Fruit fly (Drosophila melanogaster) whole organism, embryonic: ENCODE results near the gene term.

Experiments used
- Ada2b ChIP-seq: fragments of 200-800 bp; sonication (Bioruptor generic); IDR thresholded peaks from 2 replicates; pipeline ENCODE4 v1.3.6; 2022; ENCODE audit warnings: missing biosample characterization, missing genetic modification characterization
- Adf1 ChIP-seq: fragments of 200-800 bp; sonication (Bioruptor generic); IDR thresholded peaks from 2 replicates; pipeline ENCODE4 v1.3.6; 2022; ENCODE audit warnings: missing biosample characterization, missing genetic modification characterization
- CG1024 ChIP-seq: fragments of 200-800 bp; sonication (Bioruptor generic); IDR thresholded peaks from 2 replicates; pipeline ENCODE4 v1.3.6; 2022; ENCODE audit warnings: missing biosample characterization, missing genetic modification characterization
- CG10431 ChIP-seq: fragments of 200-800 bp; sonication (Bioruptor generic); optimal IDR thresholded peaks from 3 replicates; lab custom pipeline; 2018; ENCODE audit warnings: missing biosample characterization, mild to moderate bottlenecking, missing genetic modification characterization
- CG10462 ChIP-seq: fragments of 200-800 bp; sonication (Bioruptor generic); optimal IDR thresholded peaks from 2 replicates; lab custom pipeline; 2016; ENCODE audit warnings: missing biosample characterization, missing genetic modification characterization
- CG11398 ChIP-seq: fragments of 200-800 bp; sonication (Bioruptor generic); optimal IDR thresholded peaks from 2 replicates; lab custom pipeline; 2016; ENCODE audit warnings: missing biosample characterization, missing genetic modification characterization
- CG12769 ChIP-seq: fragments of 200-800 bp; sonication (Bioruptor generic); optimal IDR thresholded peaks from 2 replicates; lab custom pipeline; 2019; ENCODE audit warnings: missing biosample characterization, mild to moderate bottlenecking, missing genetic modification characterization, moderate library complexity
- CG14014 ChIP-seq: fragments of 200-800 bp; sonication (Bioruptor generic); IDR thresholded peaks from 2 replicates; pipeline ENCODE4 v1.3.6; 2022; ENCODE audit warnings: missing biosample characterization, missing genetic modification characterization
- CG14860 ChIP-seq: fragments of 200-800 bp; sonication (Bioruptor generic); IDR thresholded peaks from 3 replicates; pipeline ENCODE4 v1.3.6; 2022; ENCODE audit warnings: missing biosample characterization, missing genetic modification characterization; ENCODE audit not compliant: partially characterized antibody
- CG15479 ChIP-seq: fragments of 200-800 bp; sonication (Bioruptor generic); optimal IDR thresholded peaks from 3 replicates; lab custom pipeline; 2019; ENCODE audit warnings: missing biosample characterization, mild to moderate bottlenecking, missing genetic modification characterization, moderate library complexity
- CG1603 ChIP-seq: fragments of 200-800 bp; sonication (Bioruptor generic); optimal IDR thresholded peaks from 2 replicates; lab custom pipeline; 2019; ENCODE audit warnings: missing biosample characterization, mild to moderate bottlenecking, missing genetic modification characterization, moderate library complexity
- CG18619 ChIP-seq: fragments of 200-800 bp; sonication (Bioruptor generic); optimal IDR thresholded peaks from 3 replicates; lab custom pipeline; 2017; ENCODE audit warnings: missing biosample characterization, mild to moderate bottlenecking, missing genetic modification characterization
- CG2712 ChIP-seq: fragments of 200-800 bp; optimal IDR thresholded peaks from 3 replicates; lab custom pipeline; 2019; ENCODE audit warnings: missing biosample characterization, mild to moderate bottlenecking, missing genetic modification characterization, moderate library complexity
- CG3065 ChIP-seq: fragments of 200-800 bp; sonication (Bioruptor generic); optimal IDR thresholded peaks from 2 replicates; lab custom pipeline; 2016; ENCODE audit warnings: missing biosample characterization, missing genetic modification characterization
- CG42726 ChIP-seq: fragments of 200-800 bp; sonication (Bioruptor generic); IDR thresholded peaks from 2 replicates; pipeline ENCODE4 v1.3.6; 2022; ENCODE audit warnings: missing biosample characterization, missing genetic modification characterization; ENCODE audit not compliant: partially characterized antibody
- CG4424 ChIP-seq: fragments of 200-800 bp; sonication (Bioruptor generic); optimal IDR thresholded peaks from 3 replicates; lab custom pipeline; 2016; ENCODE audit warnings: missing biosample characterization, missing genetic modification characterization
- CG4730 ChIP-seq: fragments of 200-800 bp; sonication (Bioruptor generic); IDR thresholded peaks from 2 replicates; pipeline ENCODE4 v1.3.6; 2022; ENCODE audit warnings: missing biosample characterization, missing genetic modification characterization
- CG6175 ChIP-seq: fragments of 200-800 bp; sonication (Bioruptor generic); IDR thresholded peaks from 3 replicates; pipeline ENCODE4 v1.3.6; 2022; ENCODE audit warnings: missing biosample characterization, missing genetic modification characterization
- CG6791 ChIP-seq: fragments of 200-800 bp; sonication (Bioruptor generic); IDR thresholded peaks from 3 replicates; pipeline ENCODE4 v1.3.6; 2022; ENCODE audit warnings: missing biosample characterization, missing genetic modification characterization; ENCODE audit not compliant: partially characterized antibody
- CG8478 ChIP-seq: fragments of >200 bp; optimal IDR thresholded peaks from 2 replicates; lab custom pipeline; 2018
- CG9817 ChIP-seq: fragments of 200-800 bp; sonication (Bioruptor generic); optimal IDR thresholded peaks from 2 replicates; lab custom pipeline; 2018; ENCODE audit warnings: missing biosample characterization, mild to moderate bottlenecking, missing genetic modification characterization, moderate library complexity
- CTCF ChIP-seq: fragments of 200-800 bp; sonication (Bioruptor generic); optimal IDR thresholded peaks from 2 replicates; lab custom pipeline; 2017; ENCODE audit warnings: missing biosample characterization, mild to moderate bottlenecking, missing genetic modification characterization, moderate library complexity
- D ChIP-seq, 2 experiments: fragments of 200-800 bp in 1 of 2; fragments of >200 bp in 1 of 2; sonication (Bioruptor generic) in 1 of 2; optimal IDR thresholded peaks; 2 replicates in 1 of 2; 3 replicates in 1 of 2; lab custom pipeline; 2017; ENCODE audit warnings: mild to moderate bottlenecking in 1 of 2, missing biosample characterization in 1 of 2, missing genetic modification characterization in 1 of 2, missing genetic modification reagents in 1 of 2
- D19A ChIP-seq: fragments of 200-800 bp; optimal IDR thresholded peaks from 3 replicates; lab custom pipeline; 2019; ENCODE audit warnings: missing biosample characterization, mild to moderate bottlenecking, missing genetic modification characterization, moderate library complexity
- Doc3 ChIP-seq: fragments of 200-800 bp; sonication (Bioruptor generic); IDR thresholded peaks from 3 replicates; pipeline ENCODE4 v1.3.6; 2022; ENCODE audit warnings: missing biosample characterization, missing genetic modification characterization; ENCODE audit not compliant: partially characterized antibody
- Drgx ChIP-seq: fragments of 200-800 bp; sonication (Bioruptor generic); IDR thresholded peaks from 2 replicates; pipeline ENCODE4 v1.3.6; 2022; ENCODE audit warnings: missing biosample characterization, missing genetic modification characterization
- GATAe ChIP-seq: fragments of 200-800 bp; sonication (Bioruptor generic); conservative IDR thresholded peaks from 2 replicates; pipeline ENCODE4 v1.3.6; 2022; ENCODE audit warnings: missing biosample characterization, missing genetic modification characterization
- Hmx ChIP-seq: fragments of 200-800 bp; sonication (Bioruptor generic); optimal IDR thresholded peaks from 2 replicates; lab custom pipeline; 2016; ENCODE audit warnings: missing biosample characterization, missing genetic modification characterization
- Hr39 ChIP-seq: fragments of >200 bp; optimal IDR thresholded peaks from 2 replicates; lab custom pipeline; 2017
- Hr78 ChIP-seq, 2 experiments: fragments of 200-800 bp in 1 of 2; fragments of >200 bp in 1 of 2; sonication (Bioruptor generic) in 1 of 2; optimal IDR thresholded peaks; 2 replicates each; lab custom pipeline; 2017 to 2019; ENCODE audit warnings: missing biosample characterization in 2 of 2, missing genetic modification characterization in 2 of 2, mild to moderate bottlenecking in 1 of 2, moderate library complexity in 1 of 2
- Med ChIP-seq: fragments of 200-800 bp; sonication (Bioruptor generic); peaks from one replicate; lab custom pipeline; 2016; ENCODE audit warnings: missing biosample characterization, missing genetic modification characterization, mild to moderate bottlenecking, inconsistent platforms, moderate library complexity
- Pdp1 ChIP-seq, 2 experiments: fragments of 200-800 bp; sonication (Bioruptor generic); optimal IDR thresholded peaks; 3 replicates each; lab custom pipeline; 2016; ENCODE audit warnings: missing biosample characterization in 2 of 2, missing genetic modification characterization in 2 of 2, mild to moderate bottlenecking in 1 of 2, moderate library complexity in 1 of 2
- Side ChIP-seq: fragments of 200-800 bp; sonication (Bioruptor generic); optimal IDR thresholded peaks from 2 replicates; lab custom pipeline; 2016; ENCODE audit warnings: missing biosample characterization, missing genetic modification characterization
- abd-A ChIP-seq: fragments of 200-800 bp; sonication (Bioruptor generic); optimal IDR thresholded peaks from 3 replicates; lab custom pipeline; 2019; ENCODE audit warnings: missing biosample characterization, mild to moderate bottlenecking, missing genetic modification characterization, moderate library complexity
- chinmo ChIP-seq: fragments of 200-800 bp; sonication (Bioruptor generic); IDR thresholded peaks from 4 replicates; pipeline ENCODE4 v1.3.6; 2022; ENCODE audit warnings: missing biosample characterization, missing genetic modification characterization; ENCODE audit not compliant: partially characterized antibody
- crol ChIP-seq: fragments of 200-800 bp; sonication (Bioruptor generic); IDR thresholded peaks from 2 replicates; pipeline ENCODE4 v1.3.6; 2022; ENCODE audit warnings: missing biosample characterization, missing genetic modification characterization
- dysf ChIP-seq: fragments of 200-800 bp; sonication (Bioruptor generic); IDR thresholded peaks from 3 replicates; pipeline ENCODE4 v1.3.6; 2022; ENCODE audit warnings: missing biosample characterization, missing genetic modification characterization
- exex ChIP-seq: fragments of 200-800 bp; sonication (Bioruptor generic); optimal IDR thresholded peaks from 4 replicates; lab custom pipeline; 2018; ENCODE audit warnings: missing biosample characterization, mild to moderate bottlenecking, missing genetic modification characterization, moderate library complexity
- fu2 ChIP-seq: fragments of 200-800 bp; sonication (Bioruptor generic); optimal IDR thresholded peaks from 2 replicates; lab custom pipeline; 2016; ENCODE audit warnings: missing biosample characterization, missing genetic modification characterization
- jing ChIP-seq: fragments of 200-800 bp; sonication (Bioruptor generic); optimal IDR thresholded peaks from 2 replicates; lab custom pipeline; 2018; ENCODE audit warnings: missing biosample characterization, mild to moderate bottlenecking, missing genetic modification characterization
- kay ChIP-seq: fragments of 200-800 bp; sonication (Bioruptor generic); optimal IDR thresholded peaks from 2 replicates; lab custom pipeline; 2016; ENCODE audit warnings: missing biosample characterization, missing genetic modification characterization
- lola ChIP-seq, 3 experiments: fragments of >200 bp in 2 of 3; fragments of 200-800 bp in 1 of 3; sonication (Bioruptor generic) in 1 of 3; optimal IDR thresholded peaks; 2 replicates each; lab custom pipeline; 2017 to 2019; ENCODE audit warnings: missing biosample characterization in 3 of 3, missing genetic modification characterization in 3 of 3, mild to moderate bottlenecking in 1 of 3, moderate library complexity in 1 of 3
- lov ChIP-seq, 2 experiments: fragments of 200-800 bp in 1 of 2; fragments of >200 bp in 1 of 2; sonication (Bioruptor generic) in 1 of 2; IDR thresholded peaks in 1 of 2; optimal IDR thresholded peaks in 1 of 2; 2 replicates in 1 of 2; 3 replicates in 1 of 2; pipeline versions ENCODE4 v1.3.6 to Lab custom; 2017 to 2022; ENCODE audit warnings: missing biosample characterization in 1 of 2, missing genetic modification characterization in 1 of 2
- luna ChIP-seq: fragments of 200-800 bp; sonication (Bioruptor generic); optimal IDR thresholded peaks from 2 replicates; lab custom pipeline; 2016; ENCODE audit warnings: missing biosample characterization, missing genetic modification characterization
- onecut ChIP-seq: fragments of 200-800 bp; sonication (Bioruptor generic); IDR thresholded peaks from 2 replicates; pipeline ENCODE4 v1.3.6; 2022; ENCODE audit warnings: missing biosample characterization, missing genetic modification characterization
- pros ChIP-seq: fragments of 200-800 bp; sonication (Bioruptor generic); optimal IDR thresholded peaks from 3 replicates; lab custom pipeline; 2019; ENCODE audit warnings: missing biosample characterization, mild to moderate bottlenecking, missing genetic modification characterization, moderate library complexity
- rib ChIP-seq: fragments of 200-800 bp; sonication (Bioruptor generic); IDR thresholded peaks from 2 replicates; pipeline ENCODE4 v1.3.6; 2022; ENCODE audit warnings: missing biosample characterization, missing genetic modification characterization
- scrt ChIP-seq: fragments of 200-800 bp; sonication (Bioruptor generic); optimal IDR thresholded peaks from 2 replicates; lab custom pipeline; 2018; ENCODE audit warnings: missing biosample characterization, mild to moderate bottlenecking, missing genetic modification characterization, moderate library complexity
- vfl ChIP-seq: fragments of 200-800 bp; sonication (Bioruptor generic); optimal IDR thresholded peaks from 2 replicates; lab custom pipeline; 2016; ENCODE audit warnings: missing biosample characterization, missing genetic modification characterization
- vvl ChIP-seq: fragments of 200-800 bp; sonication (Bioruptor generic); IDR thresholded peaks from 2 replicates; pipeline ENCODE4 v1.3.6; 2022; ENCODE audit warnings: missing biosample characterization, missing genetic modification characterization
- zen2 ChIP-seq: fragments of 200-800 bp; sonication (Bioruptor generic); IDR thresholded peaks from 3 replicates; pipeline ENCODE4 v1.3.6; 2022; ENCODE audit warnings: missing biosample characterization, missing genetic modification characterization; ENCODE audit not compliant: partially characterized antibody

The term gene

DNA sequence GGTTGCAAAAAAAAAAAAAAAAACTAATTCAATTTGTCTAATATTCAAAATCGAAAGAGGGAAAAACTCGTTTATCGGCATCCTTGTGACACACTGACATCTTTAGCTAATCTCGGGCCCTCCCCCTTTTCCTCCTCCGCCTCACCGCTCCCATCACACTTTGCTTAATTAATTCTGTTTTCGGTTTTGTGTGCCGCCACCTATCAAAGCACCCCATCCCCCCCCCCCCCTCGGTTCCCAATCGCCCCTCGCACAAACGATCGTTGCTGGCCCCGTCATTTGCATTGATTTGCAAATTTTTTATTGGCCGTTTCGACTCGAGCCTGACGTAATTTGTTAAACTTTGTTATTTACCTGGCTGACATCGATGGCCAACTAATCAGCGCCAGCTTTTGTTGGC is 34.9 kb upstream of the term start:
- TF ChIP-seq CG12769 (tag; lab: Kevin White, UChicago) (peak; percentile 60), zen2 (GFP tag; lab: Robert Waterston, UW) (no peak), rib (GFP tag; lab: Robert Waterston, UW) (peak; percentile 65; the same call in 1 of the 2 replicates), CG15479 (no peak), lola (GFP tag; optimal IDR thresholded peaks at IDR 0.05; lab: Kevin White, UChicago) (no peak), onecut (GFP tag; lab: Robert Waterston, UW) (no peak), CG3065 (GFP tag; lab: Kevin White, UChicago) (no peak), Doc3 (no peak), GATAe (no peak), CG6791 (no peak), vfl (no peak), Ada2b (GFP tag; lab: Robert Waterston, UW) (no peak), Hmx (GFP tag; lab: Kevin White, UChicago) (no peak), D (optimal IDR thresholded peaks at IDR 0.05; lab: Kevin White, UChicago) (no peak), D (GFP tag; optimal IDR thresholded peaks at IDR 0.05; lab: Kevin White, UChicago) (no peak), CG14014 (GFP tag; lab: Robert Waterston, UW) (no peak), CG1603 (no peak), Adf1 (no peak), chinmo (GFP tag; lab: Robert Waterston, UW) (peak; percentile 66; the same call in 1 of the 4 replicates), vvl (GFP tag; lab: Robert Waterston, UW) (peak; percentile 82), CG1024 (GFP tag; lab: Robert Waterston, UW) (no peak), CG4730 (GFP tag; lab: Robert Waterston, UW) (no peak), fu2 (GFP tag; lab: Kevin White, UChicago) (no peak), CG10431 (GFP tag; lab: Kevin White, UChicago) (no peak), abd-A (tag; lab: Kevin White, UChicago) (peak; percentile 9), CG11398 (GFP tag; lab: Kevin White, UChicago) (no peak), jing (GFP tag; lab: Kevin White, UChicago) (no peak), CG10462 (GFP tag; lab: Kevin White, UChicago) (no peak), Side (GFP tag; lab: Kevin White, UChicago) (no peak), CG2712 (tag; lab: Kevin White, UChicago) (no peak), CG14860 (no peak), CTCF (no peak), CG8478 (lab: Kevin White, UChicago) (no peak), CG4424 (GFP tag; lab: Kevin White, UChicago) (no peak), kay (GFP tag; lab: Kevin White, UChicago) (no peak), luna (GFP tag; lab: Kevin White, UChicago) (no peak), CG6175 (GFP tag; lab: Robert Waterston, UW) (0 out of 3 replicates have a peak, but pooled peaks have one; percentile 39), crol (peak; percentile 79), Hr39 (lab: Kevin White, UChicago) (peak; percentile 52), Med (GFP tag; lab: Kevin White, UChicago) (peak; percentile 38), exex (peak; percentile 10), Drgx (no peak)
- TF ChIP-seq, all 482 proteins: peak for 10

dm6 chr3L:18627657-18628455 is 34.3 kb upstream of the term start:
- TF ChIP-seq D19A (tag; lab: Kevin White, UChicago) (peak; percentile 41), lov (optimal IDR thresholded peaks at IDR 0.05; lab: Kevin White, UChicago) (no peak), lov (GFP tag; IDR thresholded peaks at IDR 0.05; lab: Robert Waterston, UW) (0 out of 3 replicates have a peak, but pooled peaks have one; percentile 30), pros (peak; percentile 52), Pdp1 (GFP tag; optimal IDR thresholded peaks at IDR 0.05; lab: Kevin White, UChicago) (peak in 1 of 2 experiments; percentile 6), CG18619 (GFP tag; lab: Kevin White, UChicago) (no peak), Hr78 (GFP tag; optimal IDR thresholded peaks at IDR 0.05; lab: Kevin White, UChicago) (no peak), CG42726 (GFP tag; lab: Robert Waterston, UW) (no peak), dysf (GFP tag; lab: Robert Waterston, UW) (0 out of 3 replicates have a peak, but pooled peaks have one; percentile 5), CG9817 (no peak), scrt (GFP tag; lab: Kevin White, UChicago) (peak; percentile 49)
